Worm (Caenorhabditis elegans): Measurements from ENCODE around the gene Y41G9A.5.

The Y41G9A.5 gene

ce11 chrX:2906062-2906732 lies 40.3 kb upstream of the Y41G9A.5 start:
- no peak for TF ChIP-seq ahr-1 (tag; optimal IDR thresholded peaks at IDR 0.05)
- no peak for TF ChIP-seq sdc-2 (tag; optimal IDR thresholded peaks at IDR 0.05)
- TF ChIP-seq pha-2 (tag; optimal IDR thresholded peaks at IDR 0.05) = no peak
- TF ChIP-seq ceh-24 (tag; optimal IDR thresholded peaks at IDR 0.05) = no peak
- TF ChIP-seq hlh-15 (tag; optimal IDR thresholded peaks at IDR 0.05) = no peak
- TF ChIP-seq ceh-30 (tag; optimal IDR thresholded peaks at IDR 0.05) = no peak

ce11 chrX:2907296-2907873 lies 39.1 kb upstream of the Y41G9A.5 start:
- peak; percentile 23 for TF ChIP-seq ceh-6 (GFP tag; optimal IDR thresholded peaks at IDR 0.05)
- no peak for TF ChIP-seq hlh-6 (tag; optimal IDR thresholded peaks at IDR 0.05)
- TF ChIP-seq ahr-1 (tag; optimal IDR thresholded peaks at IDR 0.05) = no peak
- TF ChIP-seq ceh-30 (tag; optimal IDR thresholded peaks at IDR 0.05) = no peak
- TF ChIP-seq T23F11.4 (GFP tag; optimal IDR thresholded peaks at IDR 0.05) = peak; percentile 5

ce11 chrX:2909227-2909626 lies 37.2 kb upstream of the Y41G9A.5 start, which contains the start of gene nmy-1:
Gene nmy-1 (plus strand): TSS chrX:2909527.
- TF ChIP-seq pros-1 (tag; optimal IDR thresholded peaks at IDR 0.05) (no peak), C08G9.2 (tag; optimal IDR thresholded peaks at IDR 0.05) (no peak), odd-2 (tag; optimal IDR thresholded peaks at IDR 0.05) (no peak), ahr-1 (tag; optimal IDR thresholded peaks at IDR 0.05) (no peak), ref-2 (tag; optimal IDR thresholded peaks at IDR 0.05) (no peak)

ce11 chrX:2912689-2913088 lies 33.8 kb upstream of the Y41G9A.5 start:
- TF ChIP-seq nfya-1 (tag; optimal IDR thresholded peaks at IDR 0.05) (no peak), unc-86 (tag; optimal IDR thresholded peaks at IDR 0.05) (no peak), pqm-1 (tag; optimal IDR thresholded peaks at IDR 0.05) (no peak)

- TF ChIP-seq Y22D7AL.16 (tag; optimal IDR thresholded peaks at IDR 0.05) (no peak), pqm-1 (tag; optimal IDR thresholded peaks at IDR 0.05) (no peak), elt-2 (tag; optimal IDR thresholded peaks at IDR 0.05) (peak; percentile 69), ceh-22 (tag; optimal IDR thresholded peaks at IDR 0.05) (no peak), ceh-24 (tag; optimal IDR thresholded peaks at IDR 0.05) (no peak)
These were observed 27.0 kb upstream of the Y41G9A.5 start for ce11 chrX:2919488-2919887.

ce11 chrX:2920456-2920855 lies 26.0 kb upstream of the Y41G9A.5 start:
- TF ChIP-seq unc-55 (GFP tag; optimal IDR thresholded peaks at IDR 0.05) (peak; percentile 89), unc-42 (tag; optimal IDR thresholded peaks at IDR 0.05) (peak; percentile 78), ttx-3 (tag; optimal IDR thresholded peaks at IDR 0.05) (peak; percentile 15), pqm-1 (tag; optimal IDR thresholded peaks at IDR 0.05) (no peak), pha-4 (tag; optimal IDR thresholded peaks at IDR 0.05) (no peak), dmd-4 (tag; optimal IDR thresholded peaks at IDR 0.05; ENCODE audit: borderline replicate concordance) (no peak), ceh-31 (tag; optimal IDR thresholded peaks at IDR 0.05) (peak; percentile 12)

ce11 chrX:2921737-2922136 lies 24.7 kb upstream of the Y41G9A.5 start:
- TF ChIP-seq unc-42 (tag; optimal IDR thresholded peaks at IDR 0.05) = peak; percentile 43
- no peak for TF ChIP-seq K02D7.2 (tag; optimal IDR thresholded peaks at IDR 0.05)

ce11 chrX:2922602-2923203 lies 23.8 kb upstream of the Y41G9A.5 start:
- no peak for TF ChIP-seq ceh-6 (GFP tag; optimal IDR thresholded peaks at IDR 0.05)
- TF ChIP-seq unc-42 (tag; optimal IDR thresholded peaks at IDR 0.05) = peak; percentile 36
- no peak for TF ChIP-seq elt-4 (tag; optimal IDR thresholded peaks at IDR 0.05)
- no peak for TF ChIP-seq ceh-18 (tag; optimal IDR thresholded peaks at IDR 0.05)
- TF ChIP-seq K09A11.1 (tag; optimal IDR thresholded peaks at IDR 0.05; ENCODE audit: insufficient read depth) = no peak
- TF ChIP-seq ceh-22 (tag; optimal IDR thresholded peaks at IDR 0.05) = no peak
- no peak for TF ChIP-seq hlh-6 (tag; optimal IDR thresholded peaks at IDR 0.05)
- TF ChIP-seq lim-6 (tag; optimal IDR thresholded peaks at IDR 0.05) = no peak
